Fruit fly (Drosophila melanogaster): ENCODE data around the gene CG13875.

DNA sequence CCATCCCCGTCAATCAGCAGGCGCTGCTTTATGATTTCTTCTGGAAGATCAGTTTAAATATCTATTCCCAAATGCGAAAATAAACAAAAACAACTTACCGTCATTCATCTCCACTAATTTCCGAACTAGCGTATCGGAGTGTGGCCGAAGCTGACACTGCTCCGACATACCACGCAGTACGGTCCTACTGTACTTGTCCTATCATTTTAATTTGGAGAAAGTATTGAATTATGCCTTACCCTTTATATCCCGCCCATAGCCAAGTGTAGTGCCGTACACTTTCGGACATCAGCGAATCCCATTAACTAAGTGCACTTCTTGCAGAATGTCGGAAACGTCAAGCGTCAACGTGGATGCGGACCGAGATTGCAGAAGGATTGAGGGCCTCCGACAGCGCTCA, 32.8 kb downstream of the CG13875 start, which contains the start of the genes thoc7 and Dis3l2:
- TF ChIP-seq CG4282 (GFP tag; optimal IDR thresholded peaks at IDR 0.05) (no peak), CG6854 (GFP tag; optimal IDR thresholded peaks at IDR 0.05) (no peak), da (GFP tag; optimal IDR thresholded peaks at IDR 0.05) (no peak), C15 (GFP tag; IDR thresholded peaks at IDR 0.05) (no peak), tna (GFP tag; IDR thresholded peaks at IDR 0.05; ENCODE audit: partially characterized antibody) (no peak), CG30403 (GFP tag; optimal IDR thresholded peaks at IDR 0.05) (no peak), h (optimal IDR thresholded peaks at IDR 0.05) (no peak), CG17186 (GFP tag; optimal IDR thresholded peaks at IDR 0.05) (no peak), CG17328 (GFP tag; IDR thresholded peaks at IDR 0.05) (no peak), Ptx1 (GFP tag; IDR thresholded peaks at IDR 0.05) (no peak), Gug (GFP tag; IDR thresholded peaks at IDR 0.05) (no peak), peb (GFP tag; IDR thresholded peaks at IDR 0.05) (no peak)

All from whole organism, embryonic.